Worm (Caenorhabditis elegans) whole organism, L1 larva: ENCODE data around the gene K01D12.1.

Experiments used
- C34B4.2 ChIP-seq: sonication (generic microtip); optimal IDR thresholded peaks from 2 replicates; lab custom pipeline; 2017; ENCODE audit warnings: mild to moderate bottlenecking, missing genetic modification characterization, missing compliant biosample characterization
- F16B12.6 ChIP-seq: fragments of 150-350 bp; optimal IDR thresholded peaks from 2 replicates; lab custom pipeline; 2014; ENCODE audit warnings: missing biosample characterization, missing genetic modification characterization
- alr-1 ChIP-seq: fragments of 200-800 bp; sonication (Bioruptor generic); optimal IDR thresholded peaks from 2 replicates; lab custom pipeline; 2018; ENCODE audit warnings: borderline replicate concordance, mild to moderate bottlenecking, missing genetic modification characterization, missing compliant biosample characterization
- aly-2 ChIP-seq: fragments of 150-350 bp; optimal IDR thresholded peaks from 2 replicates; lab custom pipeline; 2014; ENCODE audit warnings: missing biosample characterization, missing genetic modification characterization
- ama-1 ChIP-seq: fragments of 150-350 bp; optimal IDR thresholded peaks from 2 replicates; lab custom pipeline; 2014
- blmp-1 ChIP-seq: fragments of 150-350 bp; optimal IDR thresholded peaks from 2 replicates; lab custom pipeline; 2014; ENCODE audit warnings: missing biosample characterization, missing genetic modification characterization
- ceh-8 ChIP-seq: fragments of 200-800 bp; sonication (Bioruptor generic); optimal IDR thresholded peaks from 2 replicates; lab custom pipeline; 2018; ENCODE audit warnings: mild to moderate bottlenecking, missing genetic modification characterization, moderate library complexity, missing compliant biosample characterization
- ceh-82 ChIP-seq, 3 experiments: fragments of 150-350 bp in 1 of 3; sonication (generic microtip) in 2 of 3; optimal IDR thresholded peaks; 2 replicates each; lab custom pipeline; 2014 to 2017; ENCODE audit warnings: missing biosample characterization in 3 of 3, missing genetic modification characterization in 3 of 3
- ceh-90 ChIP-seq: sonication (generic microtip); optimal IDR thresholded peaks from 2 replicates; lab custom pipeline; 2016; ENCODE audit warnings: missing genetic modification characterization, missing compliant biosample characterization
- efl-1 ChIP-seq, 4 experiments: fragments of 150-350 bp; optimal IDR thresholded peaks in 3 of 4; peaks in 1 of 4; 1 replicate in 1 of 4; 2 replicates in 3 of 4; lab custom pipeline; 2014; ENCODE audit warnings: missing biosample characterization in 2 of 4, missing genetic modification characterization in 2 of 4, missing genetic modification reagents in 2 of 4
- efl-3 ChIP-seq: fragments of 200-800 bp; sonication (Bioruptor generic); optimal IDR thresholded peaks from 2 replicates; lab custom pipeline; 2018; ENCODE audit warnings: mild to moderate bottlenecking, missing genetic modification characterization, missing compliant biosample characterization
- elt-3 ChIP-seq, 6 experiments: fragments of 150-350 bp in 1 of 6; sonication (generic microtip); optimal IDR thresholded peaks; 2 replicates each; lab custom pipeline; 2017 to 2018; ENCODE audit warnings: missing biosample characterization in 6 of 6, missing genetic modification characterization in 6 of 6, inconsistent platforms in 1 of 6
- fkh-10 ChIP-seq: sonication (generic microtip); optimal IDR thresholded peaks from 2 replicates; lab custom pipeline; 2017; ENCODE audit warnings: missing biosample characterization, missing genetic modification reagents, missing genetic modification characterization
- fkh-4 ChIP-seq: sonication (generic microtip); optimal IDR thresholded peaks from 2 replicates; lab custom pipeline; 2016; ENCODE audit warnings: missing compliant biosample characterization, missing genetic modification characterization, borderline replicate concordance
- fkh-8 ChIP-seq: sonication (generic microtip); optimal IDR thresholded peaks from 2 replicates; lab custom pipeline; 2016; ENCODE audit warnings: mild to moderate bottlenecking, missing genetic modification characterization, missing compliant biosample characterization
- fos-1 ChIP-seq: fragments of 150-350 bp; optimal IDR thresholded peaks from 2 replicates; lab custom pipeline; 2014; ENCODE audit warnings: missing biosample characterization, missing genetic modification characterization
- hpl-2 ChIP-seq: fragments of 150-350 bp; optimal IDR thresholded peaks from 2 replicates; lab custom pipeline; 2014; ENCODE audit warnings: missing biosample characterization, missing genetic modification reagents, missing genetic modification characterization
- irx-1 ChIP-seq: sonication (generic microtip); optimal IDR thresholded peaks from 2 replicates; lab custom pipeline; 2016; ENCODE audit warnings: missing genetic modification characterization, missing compliant biosample characterization
- jun-1 ChIP-seq: fragments of 150-350 bp; optimal IDR thresholded peaks from 2 replicates; lab custom pipeline; 2014; ENCODE audit warnings: missing biosample characterization, missing genetic modification reagents, missing genetic modification characterization
- lin-15B ChIP-seq: fragments of 150-350 bp; sonication (generic microtip); optimal IDR thresholded peaks from 3 replicates; lab custom pipeline; 2014; ENCODE audit warnings: missing biosample characterization, missing genetic modification characterization
- lin-35 ChIP-seq, 2 experiments: fragments of 150-350 bp; optimal IDR thresholded peaks; 2 replicates each; lab custom pipeline; 2014; ENCODE audit warnings: missing biosample characterization in 2 of 2, missing genetic modification characterization in 2 of 2, missing genetic modification reagents in 2 of 2
- lin-39 ChIP-seq: fragments of 150-350 bp; optimal IDR thresholded peaks from 2 replicates; lab custom pipeline; 2014; ENCODE audit warnings: missing biosample characterization, missing genetic modification reagents, missing genetic modification characterization
- lir-3 ChIP-seq: sonication (generic microtip); optimal IDR thresholded peaks from 2 replicates; lab custom pipeline; 2016; ENCODE audit warnings: mild to moderate bottlenecking, missing genetic modification characterization, moderate library complexity, missing compliant biosample characterization; ENCODE audit not compliant: poor library complexity
- mdl-1 ChIP-seq, 2 experiments: fragments of 150-350 bp; optimal IDR thresholded peaks; 2 replicates each; lab custom pipeline; 2014 to 2017; ENCODE audit warnings: missing biosample characterization in 2 of 2, missing genetic modification characterization in 2 of 2, inconsistent platforms in 1 of 2
- nhr-19 ChIP-seq: fragments of 200-800 bp; sonication (Bioruptor generic); conservative IDR thresholded peaks from 2 replicates; pipeline ENCODE4 v1.3.6; 2022; ENCODE audit warnings: missing genetic modification characterization, missing compliant biosample characterization
- nhr-20 ChIP-seq: sonication (generic microtip); optimal IDR thresholded peaks from 2 replicates; lab custom pipeline; 2016; ENCODE audit warnings: mild to moderate bottlenecking, missing genetic modification characterization, missing compliant biosample characterization
- nhr-237 ChIP-seq: fragments of 150-350 bp; optimal IDR thresholded peaks from 2 replicates; lab custom pipeline; 2014; ENCODE audit warnings: missing biosample characterization, missing genetic modification characterization
- nhr-47 ChIP-seq: sonication (generic microtip); optimal IDR thresholded peaks from 2 replicates; lab custom pipeline; 2016; ENCODE audit warnings: mild to moderate bottlenecking, missing genetic modification characterization, moderate library complexity, missing compliant biosample characterization
- nhr-71 ChIP-seq: sonication (generic microtip); optimal IDR thresholded peaks from 2 replicates; lab custom pipeline; 2016; ENCODE audit warnings: mild to moderate bottlenecking, missing genetic modification characterization, moderate library complexity, missing compliant biosample characterization
- nhr-77 ChIP-seq: fragments of 150-350 bp; optimal IDR thresholded peaks from 2 replicates; lab custom pipeline; 2014; ENCODE audit warnings: missing biosample characterization, missing genetic modification characterization
- nhr-84 ChIP-seq: sonication (generic microtip); optimal IDR thresholded peaks from 2 replicates; lab custom pipeline; 2017; ENCODE audit warnings: missing biosample characterization, missing genetic modification characterization
- nhr-85 ChIP-seq: sonication (generic microtip); peaks from one replicate; lab custom pipeline; 2016; ENCODE audit warnings: missing genetic modification characterization, inconsistent platforms, missing compliant biosample characterization
- skn-1 ChIP-seq: fragments of 150-350 bp; optimal IDR thresholded peaks from 2 replicates; lab custom pipeline; 2014; ENCODE audit warnings: missing biosample characterization, missing genetic modification characterization
- snpc-4 ChIP-seq: fragments of 150-350 bp; optimal IDR thresholded peaks from 2 replicates; lab custom pipeline; 2014; ENCODE audit warnings: missing biosample characterization, missing genetic modification characterization
- snu-23 ChIP-seq: sonication (generic microtip); optimal IDR thresholded peaks from 2 replicates; lab custom pipeline; 2016; ENCODE audit warnings: missing genetic modification characterization, missing compliant biosample characterization
- sup-37 ChIP-seq: fragments of 200-800 bp; sonication (Bioruptor generic); optimal IDR thresholded peaks from 2 replicates; lab custom pipeline; 2018; ENCODE audit warnings: mild to moderate bottlenecking, missing genetic modification characterization, missing compliant biosample characterization
- swsn-7 ChIP-seq: sonication (generic microtip); optimal IDR thresholded peaks from 2 replicates; lab custom pipeline; 2016; ENCODE audit warnings: missing genetic modification characterization, missing compliant biosample characterization
- tbx-2 ChIP-seq: sonication (generic microtip); optimal IDR thresholded peaks from 2 replicates; lab custom pipeline; 2016; ENCODE audit warnings: missing genetic modification characterization, missing compliant biosample characterization
- unc-30 ChIP-seq: sonication (generic microtip); optimal IDR thresholded peaks from 2 replicates; lab custom pipeline; 2017; ENCODE audit warnings: missing biosample characterization, missing genetic modification characterization
- unc-62 ChIP-seq: fragments of 150-350 bp; optimal IDR thresholded peaks from 2 replicates; lab custom pipeline; 2014; ENCODE audit warnings: missing biosample characterization, missing genetic modification reagents, missing genetic modification characterization
- unc-86 ChIP-seq: sonication (generic microtip); optimal IDR thresholded peaks from 2 replicates; lab custom pipeline; 2016; ENCODE audit warnings: missing genetic modification characterization, missing compliant biosample characterization
- vab-15 ChIP-seq: sonication (generic microtip); optimal IDR thresholded peaks from 2 replicates; lab custom pipeline; 2017; ENCODE audit warnings: missing genotype, mild to moderate bottlenecking, missing genetic modification characterization, missing compliant biosample characterization
- zag-1 ChIP-seq: fragments of 150-350 bp; optimal IDR thresholded peaks from 2 replicates; lab custom pipeline; 2014; ENCODE audit warnings: missing biosample characterization, missing genetic modification characterization
- ztf-4 ChIP-seq: fragments of 150-350 bp; optimal IDR thresholded peaks from 2 replicates; lab custom pipeline; 2014; ENCODE audit warnings: missing biosample characterization, missing genetic modification characterization

Gene K01D12.1

ce11 chrV:12349365-12349764 lies 28.0 kb upstream of the K01D12.1 start:
- TF ChIP-seq blmp-1 (peak; percentile 96), fkh-4 (no peak), fkh-8 (tag; lab: Kevin White, UChicago) (no peak), aly-2 (no peak), fkh-10 (no peak), nhr-71 (tag; lab: Kevin White, UChicago) (no peak)

DNA sequence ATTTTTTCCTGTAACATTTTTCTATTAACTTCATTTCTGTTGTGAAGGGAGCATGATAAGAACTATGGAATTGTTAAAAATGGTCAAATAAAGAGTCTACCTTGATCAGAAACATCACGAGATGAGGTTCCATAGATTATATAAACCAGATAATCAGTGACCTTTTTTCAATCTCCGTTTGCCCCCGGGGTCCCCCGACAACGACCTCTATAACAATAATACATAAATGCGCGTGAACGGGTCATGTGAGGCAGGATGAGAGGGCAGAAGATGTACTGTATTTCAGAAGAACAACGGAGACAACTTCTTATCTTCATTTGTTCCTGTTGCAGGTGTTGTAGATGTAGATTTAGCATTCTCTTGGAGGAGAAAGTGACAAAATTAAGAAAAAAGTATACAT lies 25.5 kb upstream of the K01D12.1 start:
- TF ChIP-seq efl-1 (optimal IDR thresholded peaks at IDR 0.05; lab: Kevin White, UChicago) (no peak), efl-1 (GFP tag; optimal IDR thresholded peaks at IDR 0.05 in 1 of 2; lab: Kevin White, UChicago) (peak in 1 of 2 experiments; percentile 78), C34B4.2 (tag; lab: Kevin White, UChicago) (no peak), blmp-1 (peak; percentile 29), nhr-20 (peak; percentile 3), unc-62 (no peak), F16B12.6 (tag; lab: Kevin White, UChicago) (no peak), elt-3 (tag; optimal IDR thresholded peaks at IDR 0.05; lab: Kevin White, UChicago) (peak in 1 of 6 experiments; percentile 7), tbx-2 (no peak), nhr-237 (no peak)

DNA sequence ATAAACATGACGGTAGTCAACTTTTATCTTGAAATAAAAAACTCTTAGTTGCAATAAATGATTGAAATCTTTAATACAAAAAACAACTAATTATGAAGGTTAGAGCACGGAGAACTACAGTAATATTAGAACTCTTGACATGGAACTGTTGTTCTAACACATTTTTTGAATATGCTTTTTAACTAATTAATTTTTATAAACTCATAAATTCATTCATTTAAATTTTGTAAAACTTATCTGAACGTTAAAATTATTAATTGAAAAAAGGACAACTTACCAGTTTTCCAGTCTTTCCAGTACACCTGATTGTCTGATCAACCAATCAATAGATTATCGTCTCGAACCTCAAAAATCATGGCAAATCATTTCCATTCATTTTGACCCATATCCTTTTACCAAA lies 24.9 kb upstream of the K01D12.1 start, which contains the start of gene sqt-3:
TSS of gene sqt-3 (plus strand) at position 301 of the 400 bp plus-strand sequence.
- TF ChIP-seq nhr-47 (tag; lab: Kevin White, UChicago) (no peak), lin-39 (tag; lab: Kevin White, UChicago) (no peak), irx-1 (tag; lab: Kevin White, UChicago) (no peak), skn-1 (no peak), lin-15B (tag; lab: Kevin White, UChicago) (no peak), blmp-1 (no peak), unc-86 (no peak), nhr-84 (tag; lab: Kevin White, UChicago) (no peak), ztf-4 (tag; lab: Kevin White, UChicago) (no peak), fos-1 (tag; lab: Kevin White, UChicago) (no peak), ceh-90 (tag; lab: Kevin White, UChicago) (no peak), swsn-7 (tag; lab: Kevin White, UChicago) (no peak), ceh-82 (tag; optimal IDR thresholded peaks at IDR 0.05; lab: Kevin White, UChicago) (no peak), C34B4.2 (tag; lab: Kevin White, UChicago) (no peak), snpc-4 (no peak), alr-1 (tag; lab: Kevin White, UChicago) (no peak), hpl-2 (GFP tag; lab: Kevin White, UChicago) (no peak)

DNA sequence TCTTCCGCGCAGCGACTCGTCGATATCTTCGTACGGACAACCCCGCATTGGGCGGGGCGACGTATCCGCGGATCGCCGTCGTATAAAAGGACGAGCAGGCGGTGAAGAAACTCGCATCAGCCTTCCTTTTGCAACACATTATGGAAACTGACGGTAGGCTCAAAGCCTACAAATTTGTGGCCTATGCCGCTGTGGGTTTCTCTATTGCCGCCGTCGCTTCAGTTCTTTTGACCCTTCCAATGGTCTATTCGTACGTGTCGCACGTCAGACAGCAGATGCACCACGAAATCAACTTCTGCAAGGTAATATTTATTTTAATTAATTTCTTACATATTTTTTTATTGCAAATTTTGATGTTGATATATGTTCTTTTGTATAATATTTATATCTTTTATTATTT lies 24.5 kb upstream of the K01D12.1 start:
- peak; percentile 45 for TF ChIP-seq ama-1 (lab: Kevin White, UChicago)
- no peak for TF ChIP-seq mdl-1 (tag; optimal IDR thresholded peaks at IDR 0.05; lab: Kevin White, UChicago)

DNA sequence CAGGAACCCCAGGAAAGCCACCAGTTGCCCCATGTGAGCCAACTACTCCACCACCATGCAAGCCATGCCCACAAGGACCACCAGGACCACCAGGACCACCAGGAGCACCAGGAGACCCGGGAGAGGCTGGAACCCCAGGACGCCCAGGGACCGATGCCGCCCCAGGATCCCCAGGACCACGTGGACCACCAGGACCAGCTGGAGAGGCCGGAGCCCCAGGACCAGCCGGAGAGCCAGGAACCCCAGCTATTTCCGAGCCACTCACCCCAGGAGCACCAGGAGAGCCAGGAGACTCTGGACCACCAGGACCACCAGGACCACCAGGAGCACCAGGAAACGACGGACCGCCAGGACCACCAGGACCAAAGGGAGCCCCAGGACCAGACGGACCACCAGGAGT lies 23.9 kb upstream of the K01D12.1 start:
- TF ChIP-seq swsn-7 (tag; lab: Kevin White, UChicago): no peak
- no peak for TF ChIP-seq nhr-77
- no peak for TF ChIP-seq snu-23 (GFP tag; lab: Kevin White, UChicago)
- no peak for TF ChIP-seq tbx-2
- no peak for TF ChIP-seq efl-1 (optimal IDR thresholded peaks at IDR 0.05; lab: Kevin White, UChicago)
- peak in 1 of 2 experiments; percentile 51 for TF ChIP-seq efl-1 (GFP tag; optimal IDR thresholded peaks at IDR 0.05 in 1 of 2; lab: Kevin White, UChicago)
- TF ChIP-seq unc-30: no peak
- no peak for TF ChIP-seq ztf-4 (tag; lab: Kevin White, UChicago)
- TF ChIP-seq zag-1 (tag; lab: Kevin White, UChicago): no peak
- no peak for TF ChIP-seq sup-37
- peak; percentile 13 for TF ChIP-seq nhr-85 (tag; lab: Kevin White, UChicago)
- TF ChIP-seq lir-3 (tag; lab: Kevin White, UChicago): no peak
- TF ChIP-seq jun-1 (tag; lab: Kevin White, UChicago): no peak
- TF ChIP-seq efl-3: no peak
- TF ChIP-seq F16B12.6 (tag; lab: Kevin White, UChicago): no peak
- TF ChIP-seq nhr-19 (GFP tag; lab: Robert Waterston, UW): no peak
- TF ChIP-seq lin-35 (GFP tag; optimal IDR thresholded peaks at IDR 0.05; lab: Kevin White, UChicago): no peak
- peak; percentile 79 for TF ChIP-seq ceh-8
- TF ChIP-seq vab-15 (tag; lab: Kevin White, UChicago): no peak
- TF ChIP-seq, all 84 proteins: peak for 3
